Worm (Caenorhabditis elegans): Measurements from ENCODE around the gene bus-5.

ce11 chrX:2145629-2146028, 32.7 kb upstream of the bus-5 start, which contains the start of gene dpy-3:
- TF ChIP-seq snpc-4 (tag; optimal IDR thresholded peaks at IDR 0.05) (no peak), sptf-1 (tag; optimal IDR thresholded peaks at IDR 0.05) (no peak), jun-1 (tag; optimal IDR thresholded peaks at IDR 0.05) (no peak), skn-1 (tag; optimal IDR thresholded peaks at IDR 0.05) (no peak), lin-39 (tag; optimal IDR thresholded peaks at IDR 0.05) (no peak), ztf-11 (tag; optimal IDR thresholded peaks at IDR 0.05) (no peak), lsy-2 (tag; optimal IDR thresholded peaks at IDR 0.05) (no peak), lin-15B (tag; optimal IDR thresholded peaks at IDR 0.05) (no peak), nhr-12 (tag; optimal IDR thresholded peaks at IDR 0.05) (no peak)

All from whole organism, L1 larva.